Worm (Caenorhabditis elegans): ENCODE results near the gene T02D1.4.

The T02D1.4 gene

ce11 chrIV:17431287-17431686 lies 31.7 kb downstream of the T02D1.4 start, which contains the start of gene lact-6:
TSS of gene lact-6 (minus strand) at chrIV:17431387.
- TF ChIP-seq daf-16 (GFP tag; optimal IDR thresholded peaks at IDR 0.05) (no peak), daf-16 (tag; optimal IDR thresholded peaks at IDR 0.05) (no peak), ztf-7 (tag; optimal IDR thresholded peaks at IDR 0.05) (no peak)

- TF ChIP-seq zag-1 (tag; optimal IDR thresholded peaks at IDR 0.05) (no peak), dve-1 (tag; optimal IDR thresholded peaks at IDR 0.05; ENCODE audit: insufficient read depth) (peak; percentile 39), pqm-1 (tag; optimal IDR thresholded peaks at IDR 0.05) (peak; percentile 73), daf-16 (GFP tag; optimal IDR thresholded peaks at IDR 0.05) (no peak), daf-16 (tag; optimal IDR thresholded peaks at IDR 0.05) (peak; percentile 53), nhr-77 (tag; optimal IDR thresholded peaks at IDR 0.05) (no peak), nhr-6 (tag; optimal IDR thresholded peaks at IDR 0.05) (no peak), nhr-28 (tag; optimal IDR thresholded peaks at IDR 0.05) (peak; percentile 72), ces-1 (GFP tag; optimal IDR thresholded peaks at IDR 0.05) (no peak), snpc-1.2 (GFP tag; IDR thresholded peaks at IDR 0.05) (no peak), snpc-4 (tag; optimal IDR thresholded peaks at IDR 0.05) (no peak), unc-39 (tag; optimal IDR thresholded peaks at IDR 0.05) (no peak), unc-62 (GFP tag; optimal IDR thresholded peaks at IDR 0.05 in 1 of 2) (peak in 1 of 2 experiments; percentile 93), unc-62 (tag; optimal IDR thresholded peaks at IDR 0.05) (no peak), ctbp-1 (GFP tag; IDR thresholded peaks at IDR 0.05) (no peak), lin-13 (GFP tag; optimal IDR thresholded peaks at IDR 0.05) (no peak), nhr-237 (tag; optimal IDR thresholded peaks at IDR 0.05) (no peak), ceh-44 (GFP tag; IDR thresholded peaks at IDR 0.05) (no peak), gei-8 (GFP tag; optimal IDR thresholded peaks at IDR 0.05) (no peak), nhr-102 (tag; optimal IDR thresholded peaks at IDR 0.05) (no peak), dmd-8 (GFP tag; IDR thresholded peaks at IDR 0.05) (no peak), duxl-1 (tag; optimal IDR thresholded peaks at IDR 0.05; ENCODE audit: poor library complexity) (no peak), unc-130 (GFP tag; optimal IDR thresholded peaks at IDR 0.05) (no peak), lir-3 (tag; optimal IDR thresholded peaks at IDR 0.05) (no peak), ZK546.5 (tag; optimal IDR thresholded peaks at IDR 0.05) (no peak)
Measured at ce11 chrIV:17432223-17432826, 32.8 kb downstream of the T02D1.4 start.

ce11 chrIV:17435228-17435627 lies 35.7 kb downstream of the T02D1.4 start:
- TF ChIP-seq F26F4.8 (GFP tag; conservative IDR thresholded peaks at IDR 0.05) (no peak), lin-13 (GFP tag; optimal IDR thresholded peaks at IDR 0.05) (no peak), unc-62 (GFP tag; optimal IDR thresholded peaks at IDR 0.05 in 1 of 2) (peak in 1 of 2 experiments; percentile 54), unc-62 (tag; optimal IDR thresholded peaks at IDR 0.05) (no peak)

- TF ChIP-seq ceh-32 (tag; optimal IDR thresholded peaks at IDR 0.05; ENCODE audit: poor library complexity) (no peak), lir-3 (tag; optimal IDR thresholded peaks at IDR 0.05) (no peak), ZK337.2 (GFP tag; IDR thresholded peaks at IDR 0.05) (no peak), nhr-10 (tag; optimal IDR thresholded peaks at IDR 0.05) (no peak), spr-3 (GFP tag; optimal IDR thresholded peaks at IDR 0.05) (no peak)
Measured at ce11 chrIV:17436552-17436951, 37.0 kb downstream of the T02D1.4 start, which contains the start of gene gcy-27. TSS of gene gcy-27 (minus strand) at chrIV:17436652.

ce11 chrIV:17437038-17437437 lies 37.5 kb downstream of the T02D1.4 start, which contains the start of gene C06A12.8:
TSS of gene C06A12.8 (plus strand) at chrIV:17437338.
- no peak for TF ChIP-seq dpl-1 (GFP tag; optimal IDR thresholded peaks at IDR 0.05)
- no peak for TF ChIP-seq snpc-1.2 (GFP tag; IDR thresholded peaks at IDR 0.05)
- no peak for TF ChIP-seq dmd-9 (GFP tag; IDR thresholded peaks at IDR 0.05)
- TF ChIP-seq nhr-77 (tag; optimal IDR thresholded peaks at IDR 0.05), result no peak
- no peak for TF ChIP-seq cey-2 (tag; optimal IDR thresholded peaks at IDR 0.05; ENCODE audit: borderline replicate concordance, insufficient read depth)
- no peak for TF ChIP-seq nhr-102 (tag; optimal IDR thresholded peaks at IDR 0.05)
- no peak for TF ChIP-seq R02D3.7 (tag; optimal IDR thresholded peaks at IDR 0.05)
- no peak for TF ChIP-seq fos-1 (tag; optimal IDR thresholded peaks at IDR 0.05)
- TF ChIP-seq pha-4 (GFP tag; IDR thresholded peaks at IDR 0.05), result no peak
- TF ChIP-seq pha-4 (tag; optimal IDR thresholded peaks at IDR 0.05), result no peak
- TF ChIP-seq lin-38 (GFP tag; IDR thresholded peaks at IDR 0.05), result no peak
- TF ChIP-seq ceh-62 (tag; optimal IDR thresholded peaks at IDR 0.05), result no peak
- no peak for TF ChIP-seq saeg-2 (GFP tag; IDR thresholded peaks at IDR 0.05)
- TF ChIP-seq mes-2 (tag; optimal IDR thresholded peaks at IDR 0.05; ENCODE audit: poor library complexity, severe bottlenecking), result no peak
- TF ChIP-seq lim-7 (GFP tag; IDR thresholded peaks at IDR 0.05), result no peak
- no peak for TF ChIP-seq set-16 (GFP tag; IDR thresholded peaks at IDR 0.05)
- TF ChIP-seq rbr-2 (tag; optimal IDR thresholded peaks at IDR 0.05), result no peak
